Worm (Caenorhabditis elegans) whole organism, early embryonic: ENCODE results near the gene F43G6.16.

Experiments
- B0310.2 ChIP-seq: sonication (generic microtip); optimal IDR thresholded peaks from 2 replicates; lab custom pipeline; 2016; ENCODE audit warnings: mild to moderate bottlenecking, missing genetic modification characterization, missing compliant biosample characterization
- ama-1 ChIP-seq: fragments of 150-350 bp; optimal IDR thresholded peaks from 2 replicates; lab custom pipeline; 2014
- flt-1 ChIP-seq: fragments of 200-800 bp; sonication (Bioruptor generic); IDR thresholded peaks from 2 replicates; pipeline ENCODE4 v1.3.6; 2022; ENCODE audit warnings: missing genetic modification characterization, missing compliant biosample characterization
- tbx-11 ChIP-seq: fragments of 200-800 bp; sonication (Bioruptor generic); IDR thresholded peaks from 2 replicates; pipeline ENCODE4 v1.3.6; 2022; ENCODE audit warnings: missing genetic modification characterization, missing compliant biosample characterization

DNA sequence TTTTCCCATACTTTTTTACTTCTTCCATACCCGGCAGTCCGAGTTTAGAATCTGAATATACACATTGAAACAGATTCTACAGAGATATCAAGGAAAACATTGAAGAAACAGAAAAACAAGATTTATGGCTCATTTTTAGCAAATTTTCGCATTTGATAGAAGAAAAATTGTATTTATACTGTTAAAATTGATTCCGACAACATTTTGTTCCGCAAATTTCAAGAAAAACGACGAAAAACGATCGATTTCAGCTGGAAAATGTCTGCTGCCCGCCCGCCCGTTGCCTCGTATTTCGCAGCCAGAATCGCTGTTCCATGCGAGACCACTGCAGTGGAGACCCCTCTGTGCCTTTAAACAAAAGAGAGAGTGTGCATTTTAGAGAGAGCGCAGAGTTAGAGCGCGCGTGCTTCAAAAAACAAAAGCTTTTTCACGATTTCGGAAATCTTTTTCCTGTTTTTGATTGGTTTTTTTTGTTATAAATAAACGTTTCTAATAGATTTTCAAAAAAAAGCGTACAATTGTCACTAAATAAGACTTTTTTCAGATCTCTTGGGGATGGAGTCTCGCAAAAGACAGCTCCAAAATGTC, 4.4 kb downstream of the F43G6.16 start, which contains the start of the genes patr-1 and dna-2:
- TF ChIP-seq B0310.2 (tag; lab: Kevin White, UChicago) (no peak), tbx-11 (GFP tag; lab: Robert Waterston, UW) (no peak), ama-1 (lab: Kevin White, UChicago) (no peak), flt-1 (no peak)
